Worm (Caenorhabditis elegans): ENCODE results near the gene ruvb-1.

DNA sequence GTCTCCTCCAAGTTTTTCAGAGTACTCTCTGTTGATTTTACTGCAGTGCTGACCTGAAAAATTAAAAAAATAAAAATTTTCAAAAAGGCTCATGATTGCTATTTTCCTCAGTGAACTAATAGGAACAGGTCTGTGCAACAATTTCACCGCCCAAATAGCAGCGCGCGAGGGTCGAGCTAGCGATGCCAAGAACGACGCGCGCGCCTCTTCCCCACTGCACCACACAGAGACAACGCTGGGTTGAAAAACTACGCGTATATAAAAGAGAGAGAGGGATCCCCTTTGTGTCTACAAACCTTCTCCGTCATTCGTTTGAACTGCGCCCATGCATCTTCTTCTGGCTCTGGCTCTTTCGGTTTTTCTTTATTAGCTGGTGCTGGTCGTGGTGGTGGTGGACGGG is 10.5 kb downstream of the ruvb-1 start:
- TF ChIP-seq pag-3 (tag; optimal IDR thresholded peaks at IDR 0.05; ENCODE audit: borderline replicate concordance) (peak; percentile 85), ama-1 (optimal IDR thresholded peaks at IDR 0.05) (no peak), syd-9 (tag; optimal IDR thresholded peaks at IDR 0.05) (peak; percentile 96), nhr-11 (tag; optimal IDR thresholded peaks at IDR 0.05) (no peak)
